Fruit fly (Drosophila melanogaster) whole organism, pupa: ENCODE data around the gene Nepl15.
A peak's percentile ranks its signal among the peaks of the same experiment; 100 is the strongest.

Experiments used
- CG10348 ChIP-seq: fragments of 200-800 bp; sonication (Bioruptor generic); IDR thresholded peaks from 2 replicates; pipeline ENCODE4 v1.3.6; 2022; ENCODE audit warnings: missing biosample characterization, missing genetic modification characterization
- CG12605 ChIP-seq: fragments of 200-800 bp; sonication (Bioruptor generic); IDR thresholded peaks from 2 replicates; pipeline ENCODE4 v1.3.6; 2022; ENCODE audit warnings: missing biosample characterization, missing genetic modification characterization
- CG13204 ChIP-seq: fragments of 200-800 bp; sonication (Bioruptor generic); optimal IDR thresholded peaks from 2 replicates; lab custom pipeline; 2018; ENCODE audit warnings: missing biosample characterization, mild to moderate bottlenecking, missing genetic modification characterization, moderate library complexity
- CG14655 ChIP-seq: fragments of 200-800 bp; sonication (Bioruptor generic); optimal IDR thresholded peaks from 3 replicates; lab custom pipeline; 2017; ENCODE audit warnings: mild to moderate bottlenecking, missing biosample characterization, missing genetic modification reagents, missing genetic modification characterization
- CG15710 ChIP-seq: fragments of 200-800 bp; sonication (Bioruptor generic); optimal IDR thresholded peaks from 2 replicates; lab custom pipeline; 2018; ENCODE audit warnings: missing biosample characterization, mild to moderate bottlenecking, missing genetic modification characterization, moderate library complexity
- CG17806 ChIP-seq: fragments of 200-800 bp; sonication (Bioruptor generic); optimal IDR thresholded peaks from 2 replicates; lab custom pipeline; 2018; ENCODE audit warnings: missing biosample characterization, mild to moderate bottlenecking, missing genetic modification characterization, moderate library complexity
- CG32121 ChIP-seq: fragments of 200-800 bp; sonication (Bioruptor generic); IDR thresholded peaks from 2 replicates; pipeline ENCODE4 v1.3.6; 2022; ENCODE audit warnings: missing biosample characterization, missing genetic modification characterization
- CG34367 ChIP-seq: fragments of 200-800 bp; sonication (Bioruptor generic); optimal IDR thresholded peaks from 2 replicates; lab custom pipeline; 2018; ENCODE audit warnings: missing biosample characterization, mild to moderate bottlenecking, missing genetic modification characterization
- CG4496 ChIP-seq: fragments of 200-800 bp; sonication (Bioruptor generic); IDR thresholded peaks from 3 replicates; pipeline ENCODE4 v1.3.6; 2022; ENCODE audit warnings: missing biosample characterization, missing genetic modification characterization
- CG8159 ChIP-seq: fragments of 200-800 bp; sonication (Bioruptor generic); optimal IDR thresholded peaks from 3 replicates; lab custom pipeline; 2018; ENCODE audit warnings: missing biosample characterization, mild to moderate bottlenecking, missing genetic modification characterization, moderate library complexity
- CG8301 ChIP-seq: fragments of 200-800 bp; sonication (Bioruptor generic); optimal IDR thresholded peaks from 2 replicates; lab custom pipeline; 2018; ENCODE audit warnings: missing biosample characterization, mild to moderate bottlenecking, missing genetic modification characterization
- CG9948 ChIP-seq: fragments of 200-800 bp; sonication (Bioruptor generic); optimal IDR thresholded peaks from 2 replicates; lab custom pipeline; 2018; ENCODE audit warnings: missing biosample characterization, mild to moderate bottlenecking, missing genetic modification characterization, moderate library complexity
- D1 ChIP-seq: fragments of 200-800 bp; sonication (Bioruptor generic); optimal IDR thresholded peaks from 2 replicates; lab custom pipeline; 2018; ENCODE audit warnings: missing biosample characterization, mild to moderate bottlenecking, missing genetic modification characterization, moderate library complexity
- EcR ChIP-seq: fragments of 200-800 bp; sonication (Bioruptor generic); optimal IDR thresholded peaks from 3 replicates; lab custom pipeline; 2019; ENCODE audit warnings: missing biosample characterization, missing genetic modification characterization, mild to moderate bottlenecking, moderate library complexity, missing genetic modification reagents
- Ets98B ChIP-seq: fragments of 200-800 bp; sonication (Bioruptor generic); IDR thresholded peaks from 2 replicates; pipeline ENCODE4 v1.3.6; 2022; ENCODE audit warnings: missing biosample characterization, missing genetic modification characterization
- Pif1A ChIP-seq: fragments of 200-800 bp; sonication (Bioruptor generic); optimal IDR thresholded peaks from 3 replicates; lab custom pipeline; 2016; ENCODE audit warnings: missing biosample characterization, missing genetic modification characterization
- Pif1B ChIP-seq: fragments of 200-800 bp; sonication (Bioruptor generic); optimal IDR thresholded peaks from 3 replicates; lab custom pipeline; 2016; ENCODE audit warnings: missing biosample characterization, missing genetic modification characterization
- Snoo ChIP-seq: fragments of 200-800 bp; sonication (Bioruptor generic); optimal IDR thresholded peaks from 3 replicates; lab custom pipeline; 2017; ENCODE audit warnings: missing biosample characterization, mild to moderate bottlenecking, missing genetic modification characterization, inconsistent platforms
- fd96Ca ChIP-seq: fragments of 200-800 bp; sonication (Bioruptor generic); IDR thresholded peaks from 3 replicates; pipeline ENCODE4 v1.3.6; 2022; ENCODE audit warnings: missing biosample characterization, missing genetic modification characterization
- gl ChIP-seq: fragments of 200-800 bp; sonication (Bioruptor generic); optimal IDR thresholded peaks from 2 replicates; lab custom pipeline; 2018; ENCODE audit warnings: missing biosample characterization, mild to moderate bottlenecking, missing genetic modification characterization
- rn ChIP-seq: fragments of 200-800 bp; sonication (Bioruptor generic); IDR thresholded peaks from 2 replicates; pipeline ENCODE4 v1.3.6; 2022; ENCODE audit warnings: missing biosample characterization, missing genetic modification characterization

The Nepl15 gene

DNA sequence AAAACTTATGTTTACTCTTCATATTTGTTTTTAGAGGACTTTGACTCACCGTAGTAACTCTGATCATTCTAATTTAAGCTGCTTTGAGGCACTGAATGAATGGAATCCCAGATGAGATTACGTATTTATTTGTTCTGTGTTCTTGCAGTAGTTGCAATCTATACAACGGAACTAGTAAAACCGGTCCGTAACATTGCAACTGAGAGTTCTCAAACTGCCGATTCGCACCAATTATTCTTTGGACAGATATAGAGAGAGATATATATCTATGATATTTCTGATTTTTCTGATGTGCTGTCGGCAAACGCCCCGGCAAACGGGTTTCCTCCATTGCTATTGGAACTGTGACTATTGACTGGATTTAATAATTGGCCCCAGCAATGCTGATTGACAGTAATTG lies 1.6 kb upstream of the Nepl15 start, which contains the start of gene CG13841:
Gene CG13841 (minus strand): TSS at position 101 of the 400 bp plus-strand sequence.
- TF ChIP-seq Snoo (tag; lab: Kevin White, UChicago) (no peak), CG17806 (tag; lab: Kevin White, UChicago) (no peak), CG34367 (tag; lab: Kevin White, UChicago) (no peak), rn (GFP tag; lab: Robert Waterston, UW) (no peak)

DNA sequence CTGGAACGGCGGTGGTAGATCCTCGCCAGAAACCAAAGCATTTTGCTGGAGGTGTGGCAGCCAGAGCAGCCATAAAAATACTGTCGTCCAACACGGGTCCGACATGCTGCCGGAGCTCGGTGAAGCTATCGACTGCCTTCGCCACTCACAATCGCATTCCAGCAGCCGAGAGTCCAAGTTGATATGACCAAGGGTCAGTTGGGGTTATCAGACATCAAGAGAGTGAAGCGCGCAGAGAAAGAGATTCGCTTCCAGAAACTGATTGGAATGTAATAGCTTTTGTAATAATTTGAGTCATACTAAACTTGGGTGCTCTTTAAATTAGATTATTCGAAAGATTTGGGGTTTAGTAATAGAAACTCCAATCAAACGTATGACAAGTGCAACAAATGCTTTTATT lies 2.4 kb downstream of the Nepl15 start, which contains the start of gene Nepl14:
Gene Nepl14 (minus strand): TSS at position 125 of the 400 bp plus-strand sequence.
- TF ChIP-seq Ets98B (GFP tag; lab: Robert Waterston, UW) (no peak), CG8301 (tag; lab: Kevin White, UChicago) (no peak), CG8159 (no peak), gl (tag; lab: Kevin White, UChicago) (no peak), rn (GFP tag; lab: Robert Waterston, UW) (no peak), CG17806 (tag; lab: Kevin White, UChicago) (no peak), CG32121 (GFP tag; lab: Robert Waterston, UW) (no peak), D1 (no peak), Pif1B (GFP tag; lab: Kevin White, UChicago) (no peak), CG13204 (GFP tag; lab: Kevin White, UChicago) (no peak), CG12605 (no peak), CG15710 (no peak)

DNA sequence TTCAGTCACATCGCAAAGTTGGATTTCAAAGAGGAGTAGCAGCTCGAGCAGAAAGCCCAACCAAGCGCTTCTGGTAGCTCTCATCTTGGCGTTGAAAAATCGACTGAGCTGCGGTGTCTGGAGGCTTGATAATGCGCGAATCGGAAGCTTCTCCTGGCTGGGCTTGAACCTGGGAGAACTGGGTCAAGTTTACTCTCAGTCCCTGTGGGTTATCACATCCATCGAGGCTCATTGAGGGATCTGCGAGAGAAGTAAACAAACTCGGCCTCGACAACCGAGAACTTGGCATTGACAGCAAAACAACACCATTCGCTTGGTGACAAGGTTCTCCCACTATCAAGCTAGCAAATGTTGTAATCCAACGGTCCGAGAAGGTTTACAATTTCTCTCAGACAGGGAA lies 5.0 kb downstream of the Nepl15 start, which contains the start of gene Nepl13:
Gene Nepl13 (minus strand): TSS at position 89 of the 400 bp plus-strand sequence.
- TF ChIP-seq CG32121 (GFP tag; lab: Robert Waterston, UW) (no peak), Pif1B (GFP tag; lab: Kevin White, UChicago) (no peak), Pif1A (GFP tag; lab: Kevin White, UChicago) (no peak), gl (tag; lab: Kevin White, UChicago) (no peak), CG8159 (no peak), Snoo (tag; lab: Kevin White, UChicago) (no peak), CG34367 (tag; lab: Kevin White, UChicago) (no peak), CG4496 (GFP tag; lab: Robert Waterston, UW) (no peak), CG12605 (no peak), CG15710 (no peak), EcR (GFP tag; lab: Kevin White, UChicago) (no peak), CG9948 (tag; lab: Kevin White, UChicago) (no peak)

DNA sequence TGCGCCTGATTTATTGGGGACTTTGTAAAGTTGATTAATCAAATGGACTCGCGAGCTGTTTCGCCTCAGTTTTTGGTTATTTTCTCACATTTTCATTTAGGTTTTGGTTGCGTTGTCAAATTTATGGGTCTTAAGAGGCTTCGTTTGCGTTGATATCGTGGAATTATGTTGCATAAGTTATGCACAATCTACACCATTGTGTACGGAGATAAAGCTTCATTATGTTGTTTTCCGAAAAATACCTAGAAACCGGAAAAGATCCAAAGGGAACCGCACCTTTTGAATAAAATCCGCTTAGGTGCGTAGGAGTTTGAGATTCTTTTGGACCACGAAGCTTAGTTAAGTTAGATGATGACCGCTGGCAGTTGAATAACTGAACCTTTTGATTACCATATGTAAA lies 8.9 kb downstream of the Nepl15 start:
- TF ChIP-seq CG34367 (tag; lab: Kevin White, UChicago): no peak
- TF ChIP-seq fd96Ca: no peak
- TF ChIP-seq CG10348 (GFP tag; lab: Robert Waterston, UW): no peak
- no peak for TF ChIP-seq CG12605
- TF ChIP-seq CG14655 (GFP tag; lab: Kevin White, UChicago): no peak
- no peak for TF ChIP-seq CG9948 (tag; lab: Kevin White, UChicago)
- no peak for TF ChIP-seq rn (GFP tag; lab: Robert Waterston, UW)
- no peak for TF ChIP-seq CG15710
- TF ChIP-seq, all 21 proteins: peak for 0

DNA sequence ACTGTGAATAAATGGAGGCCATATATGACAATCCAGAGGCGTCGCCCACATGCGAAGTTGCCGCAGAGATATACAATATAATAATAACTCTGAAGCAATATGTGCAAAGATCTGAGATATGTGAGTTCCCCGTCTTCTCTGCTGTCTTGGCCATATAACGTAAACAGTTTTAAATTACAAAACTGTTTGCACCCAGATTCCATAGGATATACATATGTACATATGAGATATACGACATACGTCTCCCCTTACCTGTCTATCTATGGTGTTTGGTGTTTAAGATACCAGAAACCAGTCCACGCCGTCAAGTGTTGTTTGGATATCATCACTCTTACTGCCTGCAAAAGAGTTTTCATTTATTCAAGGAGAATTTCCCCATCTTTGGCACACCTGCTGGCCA lies 9.7 kb downstream of the Nepl15 start:
- no peak for TF ChIP-seq CG8159
- TF ChIP-seq CG8301 (tag; lab: Kevin White, UChicago): no peak
- no peak for TF ChIP-seq CG14655 (GFP tag; lab: Kevin White, UChicago)
- no peak for TF ChIP-seq CG13204 (GFP tag; lab: Kevin White, UChicago)
- peak; percentile 59; the same call in 1 of the 3 replicates for TF ChIP-seq CG4496 (GFP tag; lab: Robert Waterston, UW)
- peak; percentile 39; the same call in 1 of the 3 replicates for TF ChIP-seq fd96Ca
- no peak for TF ChIP-seq EcR (GFP tag; lab: Kevin White, UChicago)
- TF ChIP-seq Pif1B (GFP tag; lab: Kevin White, UChicago): no peak
- no peak for TF ChIP-seq rn (GFP tag; lab: Robert Waterston, UW)
- TF ChIP-seq CG17806 (tag; lab: Kevin White, UChicago): no peak
- peak; percentile 29; the same call in 1 of the 2 replicates for TF ChIP-seq CG32121 (GFP tag; lab: Robert Waterston, UW)
- TF ChIP-seq Snoo (tag; lab: Kevin White, UChicago): no peak
- TF ChIP-seq, all 21 proteins: peak for 3

DNA sequence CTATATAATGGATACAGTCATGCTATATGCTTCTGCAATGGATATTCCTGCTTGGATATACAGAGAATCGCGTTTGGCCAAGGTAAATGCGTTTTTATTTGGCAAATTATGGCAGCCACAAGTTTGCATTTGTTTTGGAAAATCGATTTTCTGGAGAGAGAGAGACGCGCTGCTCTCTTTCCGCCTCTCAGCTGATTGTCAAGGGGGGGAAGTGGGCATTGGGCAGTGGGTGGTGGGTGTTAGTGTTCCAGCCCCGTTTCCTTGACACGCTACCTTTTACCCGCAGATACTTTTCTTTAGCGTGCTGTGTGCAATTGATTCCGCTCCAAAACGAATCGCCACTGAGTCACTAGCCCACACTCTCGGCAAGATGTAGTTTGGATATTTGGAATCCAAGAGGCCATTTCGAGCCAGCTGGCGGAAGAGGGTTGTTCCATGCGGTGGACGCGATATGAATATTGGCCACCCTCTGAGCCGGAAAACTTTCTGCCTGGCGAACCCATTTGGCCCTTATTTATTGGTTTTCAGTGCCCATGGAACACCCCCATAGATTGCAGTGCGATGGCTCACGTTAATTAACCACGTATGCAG lies 10.7 kb downstream of the Nepl15 start:
- peak; percentile 7; the same call in 1 of the 2 replicates for TF ChIP-seq Ets98B (GFP tag; lab: Robert Waterston, UW)
- TF ChIP-seq CG8301 (tag; lab: Kevin White, UChicago): no peak
- TF ChIP-seq, all 21 proteins: peak for 1
